Worm (Caenorhabditis elegans): Measurements from ENCODE around the gene W09D6.5.

DNA sequence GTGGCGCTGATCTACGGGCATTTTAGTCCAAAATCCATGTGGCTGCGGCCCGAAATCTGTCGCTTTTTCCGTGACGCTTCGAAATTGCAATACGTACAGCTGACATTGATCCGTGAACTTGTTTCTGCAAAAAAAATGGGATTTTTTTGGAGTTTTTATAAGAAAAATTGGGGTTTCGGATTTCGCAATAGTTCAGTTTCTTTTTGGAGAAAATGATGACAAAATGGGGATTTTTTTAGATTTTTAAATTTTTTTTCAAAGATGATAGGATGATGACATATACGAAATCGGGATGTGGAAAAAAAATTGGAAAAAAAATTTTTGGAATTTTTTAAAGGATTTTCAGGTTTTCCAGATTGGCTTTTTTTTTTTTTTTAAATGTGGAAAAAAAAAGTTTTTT is 13.0 kb downstream of the W09D6.5 start:
- TF ChIP-seq unc-39 (tag; optimal IDR thresholded peaks at IDR 0.05) (no peak), nhr-28 (tag; optimal IDR thresholded peaks at IDR 0.05) (no peak), nhr-12 (tag; optimal IDR thresholded peaks at IDR 0.05) (no peak), ceh-39 (tag; optimal IDR thresholded peaks at IDR 0.05) (no peak), pha-4 (tag; optimal IDR thresholded peaks at IDR 0.05) (no peak), elt-3 (tag; optimal IDR thresholded peaks at IDR 0.05) (no peak)
